Worm (Caenorhabditis elegans) whole organism, L3 larva: ENCODE results near the gene C16D9.1.

ENCODE experiments used
- mdl-1 ChIP-seq: fragments of 150-350 bp; optimal IDR thresholded peaks from 2 replicates; lab custom pipeline; 2014; ENCODE audit warnings: missing biosample characterization, missing genetic modification characterization
- nhr-25 ChIP-seq: sonication (generic microtip); optimal IDR thresholded peaks from 2 replicates; lab custom pipeline; 2017; ENCODE audit warnings: missing biosample characterization, missing genetic modification characterization

DNA sequence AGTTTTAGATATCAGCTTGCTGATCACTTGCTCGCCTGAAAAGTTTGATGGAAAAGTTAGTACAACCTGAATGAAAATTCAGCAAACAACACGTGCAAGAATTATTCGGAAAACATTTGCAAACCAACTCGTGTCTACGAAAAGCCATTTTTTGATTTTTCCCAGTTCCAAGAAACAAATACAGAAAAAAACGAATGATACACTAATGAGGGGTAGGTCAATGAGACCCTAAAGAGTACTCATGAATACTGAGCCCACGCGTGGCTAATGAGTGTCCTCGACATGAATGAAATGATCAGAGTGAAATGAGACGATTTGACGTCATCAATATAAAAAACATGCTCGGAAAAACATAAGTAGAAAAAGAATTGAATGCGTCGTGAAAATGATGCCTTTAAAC, 47.1 kb upstream of the C16D9.1 start:
- no peak for TF ChIP-seq mdl-1 (tag; lab: Kevin White, UChicago)
- no peak for TF ChIP-seq nhr-25 (tag; lab: Kevin White, UChicago)
